Fruit fly (Drosophila melanogaster) whole organism: ENCODE data around the gene HBS1.

Experiments
- CG8478 ChIP-seq: fragments of >200 bp; optimal IDR thresholded peaks from 2 replicates; lab custom pipeline; 2018; ENCODE audit warnings: inconsistent platforms
- Dll ChIP-seq: fragments of >200 bp; optimal IDR thresholded peaks from 2 replicates; lab custom pipeline; 2017
- EcR ChIP-seq, 2 experiments: fragments of >200 bp; optimal IDR thresholded peaks; 2 replicates each; lab custom pipeline; 2017; ENCODE audit warnings: missing biosample characterization in 2 of 2, missing genetic modification characterization in 2 of 2, missing genetic modification reagents in 2 of 2
- pan ChIP-seq: fragments of >200 bp; optimal IDR thresholded peaks from 2 replicates; lab custom pipeline; 2017
- psq ChIP-seq: fragments of >200 bp; optimal IDR thresholded peaks from 2 replicates; lab custom pipeline; 2017
- usp ChIP-seq: fragments of >200 bp; optimal IDR thresholded peaks from 2 replicates; lab custom pipeline; 2017; ENCODE audit warnings: missing biosample characterization, missing genetic modification characterization, mixed read lengths

Gene HBS1

DNA sequence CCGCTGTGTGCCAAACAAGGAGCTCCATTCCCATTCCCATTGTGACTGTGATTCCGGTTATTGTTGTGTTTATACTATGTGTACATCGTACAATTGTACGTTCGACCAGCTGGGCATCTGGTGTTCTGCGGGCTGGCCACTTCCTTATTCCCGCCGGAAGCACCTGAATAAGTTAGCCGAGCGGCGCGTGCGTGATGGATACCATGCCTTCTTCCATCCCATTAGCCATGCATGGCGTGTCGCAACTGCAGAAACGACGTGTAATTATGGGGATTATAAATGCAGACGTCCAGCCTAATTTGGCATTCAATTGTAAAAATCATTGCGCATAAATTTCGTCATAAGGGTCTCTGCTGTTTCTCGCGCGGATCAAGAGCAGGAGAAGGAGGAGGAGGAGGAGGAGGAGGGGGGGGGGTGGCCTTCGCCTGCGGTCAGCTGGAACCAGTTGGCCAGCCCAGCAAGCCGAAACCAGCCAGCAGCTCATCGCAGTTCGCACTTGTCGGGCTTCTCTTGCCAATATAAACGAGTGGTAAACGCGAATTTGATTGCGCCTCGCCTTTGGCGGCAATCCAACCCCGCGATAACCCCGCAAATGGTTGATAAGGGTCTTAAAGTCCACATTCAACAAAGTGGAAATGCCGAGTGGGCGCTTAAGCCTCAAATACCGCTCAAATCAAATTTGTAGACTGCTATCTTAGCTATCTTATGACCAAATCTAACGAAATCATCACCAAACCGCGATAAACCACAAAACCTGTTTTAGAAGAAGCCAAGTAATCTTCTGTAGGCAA is 1.2 kb upstream of the HBS1 start:
- TF ChIP-seq Dll (lab: Kevin White, UChicago): peak; percentile 42
- no peak for TF ChIP-seq pan (lab: Kevin White, UChicago)
- no peak for TF ChIP-seq psq (lab: Kevin White, UChicago)
- TF ChIP-seq EcR (GFP tag; optimal IDR thresholded peaks at IDR 0.05; lab: Kevin White, UChicago): no peak
- TF ChIP-seq CG8478: no peak
- no peak for TF ChIP-seq usp (GFP tag; lab: Kevin White, UChicago)

DNA sequence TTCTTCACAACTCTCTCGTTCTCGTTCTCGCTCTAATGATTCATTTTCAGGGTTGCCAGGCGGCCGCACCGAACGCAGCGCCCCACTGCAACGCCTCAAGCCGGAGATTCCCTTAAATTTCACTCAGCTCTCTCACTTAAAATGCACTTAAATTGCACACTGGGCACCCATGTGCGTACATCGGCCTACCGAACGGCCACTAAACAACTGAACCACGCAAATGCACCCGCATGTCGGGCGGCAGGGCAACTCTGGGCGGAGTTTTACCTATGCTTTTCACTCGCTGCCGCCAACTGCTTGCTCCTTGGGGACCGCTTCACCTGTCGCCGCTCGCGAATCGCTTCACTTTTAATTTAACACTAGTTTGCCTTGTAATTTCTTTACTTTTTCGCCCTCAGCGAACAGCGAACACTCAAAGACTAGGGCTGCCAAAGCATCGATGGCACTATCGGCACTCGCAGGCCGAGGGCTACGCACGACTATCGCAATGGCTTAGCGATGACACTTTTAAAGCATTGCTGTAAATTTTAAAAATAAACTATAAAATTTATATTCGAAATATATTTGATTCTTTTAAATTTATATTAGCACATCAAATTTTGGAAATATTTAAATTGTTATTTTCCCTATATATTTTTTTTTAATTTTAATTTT is 3.1 kb downstream of the HBS1 start, which contains the start of gene Rap1:
TSS of gene Rap1 (minus strand) at position 446 of the 654 bp plus-strand sequence.
- TF ChIP-seq Dll (lab: Kevin White, UChicago) (peak; percentile 20), psq (lab: Kevin White, UChicago) (no peak), EcR (GFP tag; optimal IDR thresholded peaks at IDR 0.05; lab: Kevin White, UChicago) (no peak)

DNA sequence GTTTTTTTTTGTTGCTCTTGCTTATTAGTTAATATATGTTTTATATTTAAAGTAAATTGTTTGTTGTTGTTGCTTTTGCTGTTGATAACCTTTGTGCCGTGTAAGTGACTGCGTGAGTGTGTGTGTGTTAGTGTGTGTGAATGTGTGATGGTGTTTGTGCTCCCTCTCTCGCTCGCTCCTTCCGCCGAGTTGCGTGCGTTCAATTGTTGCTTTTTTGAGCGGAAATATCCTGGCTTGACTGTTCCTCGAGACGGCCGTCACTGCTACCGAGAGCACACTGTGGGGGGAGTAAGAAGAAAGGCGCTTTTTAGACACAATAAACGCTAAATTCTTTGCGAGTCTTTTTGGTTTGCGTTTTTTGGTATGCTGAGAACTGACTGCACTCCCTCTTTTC is 3.6 kb downstream of the HBS1 start:
- TF ChIP-seq CG8478 (peak; percentile 28), usp (GFP tag; lab: Kevin White, UChicago) (no peak)

DNA sequence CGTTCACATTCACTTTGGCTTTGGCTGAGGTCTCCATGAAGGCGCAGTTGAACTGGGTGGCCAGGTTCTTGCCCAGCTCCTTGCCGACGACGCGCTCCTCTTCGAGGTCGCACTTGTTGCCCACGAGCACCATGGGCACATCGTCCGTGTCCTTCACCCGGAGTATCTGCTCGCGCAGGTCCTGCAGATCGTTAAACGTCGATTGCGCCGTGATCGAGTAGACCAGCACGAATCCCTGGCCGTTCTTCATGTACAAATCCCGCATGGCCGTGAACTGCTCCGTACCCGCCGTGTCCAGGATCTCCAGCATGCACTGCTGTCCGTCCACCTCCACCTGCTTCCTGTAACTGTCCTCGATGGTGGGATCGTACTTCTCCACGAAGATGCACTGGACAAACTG is 4.3 kb downstream of the HBS1 start:
- no peak for TF ChIP-seq pan (lab: Kevin White, UChicago)
- TF ChIP-seq Dll (lab: Kevin White, UChicago): no peak
- TF ChIP-seq EcR (GFP tag; optimal IDR thresholded peaks at IDR 0.05; lab: Kevin White, UChicago): no peak
- no peak for TF ChIP-seq CG8478
- no peak for TF ChIP-seq usp (GFP tag; lab: Kevin White, UChicago)
- no peak for TF ChIP-seq psq (lab: Kevin White, UChicago)

DNA sequence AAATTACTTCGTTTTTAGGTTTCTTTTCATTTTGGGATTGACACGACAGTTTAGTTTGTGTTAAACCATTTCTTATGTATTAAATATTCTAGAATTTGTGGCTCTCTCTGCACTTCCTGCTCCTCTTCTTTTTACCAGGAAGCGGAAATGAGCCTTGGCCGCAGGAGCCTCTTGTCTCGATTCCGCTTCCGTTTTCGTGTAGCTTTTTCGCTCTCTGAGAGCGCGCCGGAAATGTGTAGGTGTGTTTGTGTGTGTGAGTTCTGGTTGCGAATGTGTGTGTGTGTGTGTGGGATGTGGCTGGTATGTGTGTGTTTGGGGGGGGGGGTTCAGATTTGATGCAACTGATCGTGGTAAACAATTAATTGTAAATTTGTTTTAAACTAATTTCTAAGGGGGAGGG is 5.5 kb downstream of the HBS1 start:
- TF ChIP-seq pan (lab: Kevin White, UChicago) (no peak), Dll (lab: Kevin White, UChicago) (no peak), EcR (GFP tag; optimal IDR thresholded peaks at IDR 0.05; lab: Kevin White, UChicago) (no peak), CG8478 (no peak), psq (lab: Kevin White, UChicago) (no peak), usp (GFP tag; lab: Kevin White, UChicago) (no peak)

DNA sequence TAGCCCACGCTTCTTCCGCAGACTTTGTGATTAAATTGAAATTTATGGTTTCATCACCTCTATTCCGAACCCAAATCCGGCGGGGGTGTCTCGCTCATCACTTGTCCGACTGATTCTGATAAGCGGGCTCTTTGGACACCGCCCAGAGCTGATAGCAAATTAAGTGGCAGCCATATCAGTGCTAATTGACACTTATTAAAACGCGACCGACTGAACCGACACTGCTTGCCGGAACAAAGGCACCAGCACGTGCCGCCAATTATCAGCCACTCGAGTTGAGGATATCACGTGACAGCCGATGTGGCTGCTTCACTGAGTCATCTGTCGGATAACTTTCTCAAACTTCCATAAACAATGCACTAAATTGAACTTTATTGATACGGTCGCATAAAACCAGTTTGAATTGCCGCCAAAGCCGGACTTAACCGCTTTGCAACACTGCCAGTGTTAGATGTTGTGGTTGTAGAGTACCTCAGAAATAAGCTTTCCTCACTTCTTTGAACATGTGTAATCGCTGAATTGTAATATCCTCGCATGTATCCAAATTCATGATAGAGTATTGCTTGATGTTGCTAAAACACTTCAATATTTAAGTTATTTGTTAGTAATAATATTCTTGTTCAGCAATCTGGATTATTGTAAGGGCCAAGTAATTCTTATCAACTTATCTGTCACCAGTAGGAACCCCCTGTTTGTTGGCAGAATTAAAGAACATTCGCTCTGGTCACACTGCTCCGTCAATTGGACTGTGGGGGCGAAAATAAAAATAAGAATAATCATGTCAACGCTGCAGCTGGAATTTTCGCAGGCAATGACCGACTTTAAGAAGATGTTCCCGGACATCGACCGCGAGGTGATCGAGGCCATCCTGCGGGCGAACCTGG is 8.3 kb downstream of the HBS1 start, which contains the start of gene CG12024:
TSS of gene CG12024 (plus strand) at position 699 of the 884 bp plus-strand sequence.
- no peak for TF ChIP-seq usp (GFP tag; lab: Kevin White, UChicago)
- TF ChIP-seq pan (lab: Kevin White, UChicago): no peak
- TF ChIP-seq Dll (lab: Kevin White, UChicago): no peak
- TF ChIP-seq EcR (GFP tag; optimal IDR thresholded peaks at IDR 0.05; lab: Kevin White, UChicago): no peak
- no peak for TF ChIP-seq CG8478
- TF ChIP-seq psq (lab: Kevin White, UChicago): no peak

DNA sequence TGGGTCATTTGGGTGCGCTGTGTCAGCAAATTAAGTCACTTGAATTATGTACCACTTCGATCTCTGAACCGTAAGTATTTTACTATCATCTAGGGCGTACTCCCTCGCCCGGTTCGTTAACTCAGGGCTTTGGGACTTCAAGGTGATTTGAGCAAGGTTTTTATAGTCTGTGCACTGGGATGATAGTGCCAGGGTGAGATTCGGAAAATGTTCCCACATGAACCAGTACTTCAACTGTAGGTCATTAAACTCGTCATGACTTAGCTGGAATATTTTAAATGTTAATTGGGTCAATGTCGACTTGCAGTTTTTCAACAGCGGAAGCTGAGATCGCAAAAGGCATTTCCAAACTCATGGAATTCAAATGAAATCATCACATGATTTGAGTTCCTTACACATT is 9.5 kb downstream of the HBS1 start, which contains the start of gene CNMa:
TSS of gene CNMa (minus strand) at position 101 of the 400 bp plus-strand sequence.
- TF ChIP-seq psq (lab: Kevin White, UChicago) (no peak), pan (lab: Kevin White, UChicago) (no peak), CG8478 (no peak), usp (GFP tag; lab: Kevin White, UChicago) (no peak), EcR (GFP tag; optimal IDR thresholded peaks at IDR 0.05; lab: Kevin White, UChicago) (no peak), Dll (lab: Kevin White, UChicago) (no peak)

DNA sequence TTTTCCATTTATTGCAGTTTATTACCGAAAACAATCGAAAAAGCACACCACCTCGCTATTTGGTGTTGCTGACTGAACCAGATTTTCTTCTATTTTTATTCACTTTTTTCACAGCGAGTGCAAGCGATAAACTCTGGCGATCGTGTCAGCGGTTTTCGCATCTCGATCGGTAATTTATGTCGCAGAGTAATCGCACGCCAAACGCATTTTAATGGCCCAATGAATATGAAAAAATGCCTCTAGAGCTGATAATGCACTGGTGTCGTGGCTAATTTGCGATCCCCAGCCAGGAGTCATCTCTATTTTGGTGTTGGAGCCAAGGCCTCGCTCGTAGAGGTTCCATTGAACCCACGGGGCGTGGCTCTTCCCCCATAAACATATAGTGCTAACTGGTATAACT is 11.8 kb downstream of the HBS1 start:
- TF ChIP-seq psq (lab: Kevin White, UChicago) (no peak), CG8478 (no peak), EcR (GFP tag; optimal IDR thresholded peaks at IDR 0.05; lab: Kevin White, UChicago) (no peak), pan (lab: Kevin White, UChicago) (no peak), usp (GFP tag; lab: Kevin White, UChicago) (no peak), Dll (lab: Kevin White, UChicago) (no peak)

DNA sequence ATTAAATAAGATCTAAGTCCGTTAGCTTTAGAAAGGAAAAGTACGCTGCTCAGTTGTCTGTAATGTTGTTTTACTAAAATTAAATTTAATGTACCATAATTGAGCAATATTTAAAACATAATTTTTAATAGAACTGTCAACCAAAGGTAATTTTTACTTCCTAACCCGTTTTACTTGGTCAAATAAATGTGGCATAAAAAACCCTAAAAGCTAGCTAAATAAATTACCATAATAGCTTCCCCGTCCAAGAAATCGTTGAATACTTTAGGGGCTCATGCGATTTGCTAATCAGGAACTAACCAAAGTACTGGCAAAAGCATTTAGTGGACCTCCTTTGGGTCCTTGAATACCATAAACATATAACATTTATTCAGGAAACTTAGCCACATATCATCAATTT is 14.5 kb downstream of the HBS1 start:
- TF ChIP-seq EcR (GFP tag; optimal IDR thresholded peaks at IDR 0.05; lab: Kevin White, UChicago) (no peak), psq (lab: Kevin White, UChicago) (no peak)

DNA sequence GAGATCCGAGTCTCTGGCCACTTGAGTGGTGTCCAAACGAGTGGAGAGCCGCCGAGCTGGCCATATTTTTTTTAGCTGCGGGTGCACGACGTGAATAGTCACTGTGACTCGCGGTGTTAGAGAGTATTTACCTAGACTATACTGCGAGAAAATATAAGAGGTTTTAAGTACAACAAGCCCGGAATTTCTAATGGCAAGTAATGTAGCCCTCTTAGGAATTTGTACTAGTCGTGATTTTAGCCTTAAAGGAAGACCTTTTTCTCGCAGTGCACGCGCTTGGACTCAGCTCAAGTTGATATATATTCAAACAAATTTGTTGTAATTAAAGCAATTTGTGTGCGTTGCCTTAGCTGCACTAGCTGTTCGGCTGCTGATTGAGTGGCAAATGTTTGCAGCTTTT is 20.4 kb downstream of the HBS1 start:
- no peak for TF ChIP-seq Dll (lab: Kevin White, UChicago)
- TF ChIP-seq pan (lab: Kevin White, UChicago): no peak
- TF ChIP-seq CG8478: no peak
- no peak for TF ChIP-seq psq (lab: Kevin White, UChicago)
- TF ChIP-seq usp (GFP tag; lab: Kevin White, UChicago): no peak
- TF ChIP-seq EcR (GFP tag; optimal IDR thresholded peaks at IDR 0.05; lab: Kevin White, UChicago): no peak

DNA sequence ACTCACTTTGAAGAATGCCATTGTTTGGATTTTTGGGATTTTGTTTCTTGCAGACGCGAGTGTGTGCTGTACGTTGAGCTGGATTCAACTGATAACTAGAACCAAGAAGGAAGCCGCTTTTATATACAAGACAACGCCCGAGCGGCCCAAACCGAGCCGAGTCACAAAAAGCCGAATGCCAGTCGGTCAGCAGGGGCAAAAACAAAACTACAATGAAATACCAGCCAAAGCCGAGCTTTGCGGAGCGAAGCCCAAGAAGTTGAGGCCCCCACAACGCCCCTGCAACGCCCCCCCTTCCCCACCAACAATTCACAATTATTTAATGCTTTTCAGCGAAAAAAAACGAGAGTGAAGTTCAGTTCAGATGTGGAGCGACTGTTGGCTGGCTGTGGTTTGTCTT is 23.1 kb downstream of the HBS1 start, which contains the start of gene Cpr62Bc:
TSS of gene Cpr62Bc (minus strand) at position 101 of the 400 bp plus-strand sequence.
- TF ChIP-seq EcR (GFP tag; optimal IDR thresholded peaks at IDR 0.05; lab: Kevin White, UChicago): no peak
- no peak for TF ChIP-seq CG8478
- TF ChIP-seq Dll (lab: Kevin White, UChicago): no peak
- no peak for TF ChIP-seq psq (lab: Kevin White, UChicago)
- TF ChIP-seq usp (GFP tag; lab: Kevin White, UChicago): no peak
- TF ChIP-seq pan (lab: Kevin White, UChicago): no peak
